Fruit fly (Drosophila melanogaster) whole organism, wandering third instar larva: ENCODE measurements around the gene Alp10.

ENCODE experiments used
- Abd-B ChIP-seq: fragments of >200 bp; optimal IDR thresholded peaks from 2 replicates; lab custom pipeline; 2017; ENCODE audit warnings: missing biosample characterization, missing genetic modification characterization
- CG32264 ChIP-seq: fragments of 200-800 bp; sonication (Bioruptor generic); optimal IDR thresholded peaks from 2 replicates; lab custom pipeline; 2016; ENCODE audit warnings: missing biosample characterization, missing genetic modification characterization
- CG9705 ChIP-seq: fragments of 200-800 bp; sonication (Bioruptor generic); optimal IDR thresholded peaks from 2 replicates; lab custom pipeline; 2018; ENCODE audit warnings: missing biosample characterization, mild to moderate bottlenecking, missing genetic modification characterization
- Dfd ChIP-seq: fragments of >200 bp; optimal IDR thresholded peaks from 2 replicates; lab custom pipeline; 2017; ENCODE audit warnings: missing biosample characterization, missing genetic modification characterization
- Dif ChIP-seq: fragments of 200-275, 200-300 bp; sonication (Bioruptor generic); optimal IDR thresholded peaks from 2 replicates; lab custom pipeline; 2018; ENCODE audit warnings: missing biosample characterization, missing genetic modification characterization; ENCODE audit not compliant: partially characterized antibody
- GATAd ChIP-seq: sonication (Bioruptor generic); optimal IDR thresholded peaks from 2 replicates; lab custom pipeline; 2016; ENCODE audit warnings: missing biosample characterization, missing genetic modification characterization
- HLH106 ChIP-seq: fragments of 200-800 bp; optimal IDR thresholded peaks from 3 replicates; lab custom pipeline; 2019; ENCODE audit warnings: missing biosample characterization, mild to moderate bottlenecking, missing genetic modification characterization, moderate library complexity
- Hnf4 ChIP-seq: fragments of 200-800 bp; sonication (Bioruptor generic); optimal IDR thresholded peaks from 2 replicates; lab custom pipeline; 2016; ENCODE audit warnings: missing biosample characterization, mild to moderate bottlenecking, missing genetic modification characterization
- Hr78 ChIP-seq: fragments of >200 bp; optimal IDR thresholded peaks from 2 replicates; lab custom pipeline; 2017; ENCODE audit warnings: missing biosample characterization, missing genetic modification characterization
- Jra ChIP-seq: sonication (Bioruptor generic); optimal IDR thresholded peaks from 2 replicates; lab custom pipeline; 2016; ENCODE audit warnings: missing biosample characterization, missing genetic modification characterization
- Mio ChIP-seq: sonication (Bioruptor generic); optimal IDR thresholded peaks from 2 replicates; lab custom pipeline; 2016; ENCODE audit warnings: missing biosample characterization, missing genetic modification characterization
- N ChIP-seq: fragments of >200 bp; optimal IDR thresholded peaks from 2 replicates; lab custom pipeline; 2018; ENCODE audit warnings: missing biosample characterization, missing external identifiers, missing genetic modification characterization
- OdsH ChIP-seq: fragments of 200-800 bp; sonication (Bioruptor generic); optimal IDR thresholded peaks from 2 replicates; lab custom pipeline; 2016; ENCODE audit warnings: missing biosample characterization, mild to moderate bottlenecking, missing genetic modification characterization
- Sp1 ChIP-seq: fragments of 200-800 bp; sonication (Bioruptor generic); optimal IDR thresholded peaks from 3 replicates; lab custom pipeline; 2019; ENCODE audit warnings: missing biosample characterization, mild to moderate bottlenecking, missing genetic modification characterization, moderate library complexity
- Vsx2 ChIP-seq: fragments of 200-300, 225-300 bp; sonication (Bioruptor generic); optimal IDR thresholded peaks from 2 replicates; lab custom pipeline; 2018; ENCODE audit warnings: missing biosample characterization, missing genetic modification characterization; ENCODE audit not compliant: partially characterized antibody
- br ChIP-seq: fragments of 200-800 bp; sonication (Bioruptor generic); optimal IDR thresholded peaks from 2 replicates; lab custom pipeline; 2016; ENCODE audit warnings: missing biosample characterization, missing genetic modification characterization
- dl ChIP-seq, 2 experiments: fragments of 175-275, 200-275 bp in 1 of 2; fragments of 200-275 bp in 1 of 2; sonication (Bioruptor generic); optimal IDR thresholded peaks; lab custom pipeline; 2018; ENCODE audit warnings: mild to moderate bottlenecking in 2 of 2, missing biosample characterization in 2 of 2, missing genetic modification characterization in 2 of 2, moderate library complexity in 2 of 2; ENCODE audit not compliant: partially characterized antibody in 2 of 2, insufficient read depth in 1 of 2
- dmrt93B ChIP-seq: fragments of 200-800 bp; sonication (Bioruptor generic); optimal IDR thresholded peaks from 2 replicates; lab custom pipeline; 2018; ENCODE audit warnings: missing biosample characterization, mild to moderate bottlenecking, missing genetic modification characterization
- dsf ChIP-seq: sonication (Bioruptor generic); optimal IDR thresholded peaks from 2 replicates; lab custom pipeline; 2016; ENCODE audit warnings: missing biosample characterization, missing genetic modification characterization, borderline replicate concordance
- ey ChIP-seq: fragments of 200-800 bp; sonication (Bioruptor generic); optimal IDR thresholded peaks from 2 replicates; lab custom pipeline; 2016; ENCODE audit warnings: missing biosample characterization, missing genetic modification characterization
- foxo ChIP-seq, 2 experiments: fragments of 200-800 bp; sonication (Bioruptor generic); optimal IDR thresholded peaks; 2 replicates in 1 of 2; 3 replicates in 1 of 2; lab custom pipeline; 2016 to 2017; ENCODE audit warnings: missing biosample characterization in 2 of 2, missing genetic modification characterization in 2 of 2
- fru ChIP-seq: fragments of 200-800 bp; sonication (Bioruptor generic); optimal IDR thresholded peaks from 3 replicates; lab custom pipeline; 2016; ENCODE audit warnings: missing biosample characterization, mild to moderate bottlenecking, missing genetic modification characterization
- h ChIP-seq: fragments of 200-800 bp; sonication (Bioruptor generic); optimal IDR thresholded peaks from 3 replicates; lab custom pipeline; 2016; ENCODE audit warnings: missing biosample characterization, mild to moderate bottlenecking, missing genetic modification characterization
- jim ChIP-seq: fragments of 175-275, 200-325 bp; sonication (Bioruptor generic); optimal IDR thresholded peaks from 2 replicates; lab custom pipeline; 2016; ENCODE audit warnings: missing biosample characterization, mild to moderate bottlenecking, missing genetic modification characterization
- lola ChIP-seq: fragments of >200 bp; optimal IDR thresholded peaks from 2 replicates; lab custom pipeline; 2017; ENCODE audit warnings: missing biosample characterization, missing genetic modification characterization
- pan ChIP-seq: fragments of >200 bp; optimal IDR thresholded peaks from 2 replicates; lab custom pipeline; 2017
- rgr ChIP-seq: fragments of 200-800 bp; sonication (Bioruptor generic); optimal IDR thresholded peaks from 3 replicates; lab custom pipeline; 2016; ENCODE audit warnings: missing biosample characterization, mild to moderate bottlenecking, missing genetic modification characterization
- sage ChIP-seq: fragments of 200-800 bp; sonication (Bioruptor generic); optimal IDR thresholded peaks from 2 replicates; lab custom pipeline; 2016; ENCODE audit warnings: missing biosample characterization, mild to moderate bottlenecking, missing genetic modification characterization
- sv ChIP-seq: fragments of 200-800 bp; sonication (Bioruptor generic); optimal IDR thresholded peaks from 3 replicates; lab custom pipeline; 2016; ENCODE audit warnings: missing biosample characterization, missing genetic modification characterization
- tai ChIP-seq: sonication (Bioruptor generic); optimal IDR thresholded peaks from 2 replicates; lab custom pipeline; 2016; ENCODE audit warnings: missing biosample characterization, missing genetic modification characterization
- usp ChIP-seq: fragments of >200 bp; optimal IDR thresholded peaks from 2 replicates; lab custom pipeline; 2017; ENCODE audit warnings: missing biosample characterization, missing genetic modification characterization
- woc ChIP-seq: sonication (Bioruptor generic); optimal IDR thresholded peaks from 2 replicates; lab custom pipeline; 2016; ENCODE audit warnings: missing biosample characterization, mild to moderate bottlenecking, missing genetic modification characterization

Gene Alp10

DNA sequence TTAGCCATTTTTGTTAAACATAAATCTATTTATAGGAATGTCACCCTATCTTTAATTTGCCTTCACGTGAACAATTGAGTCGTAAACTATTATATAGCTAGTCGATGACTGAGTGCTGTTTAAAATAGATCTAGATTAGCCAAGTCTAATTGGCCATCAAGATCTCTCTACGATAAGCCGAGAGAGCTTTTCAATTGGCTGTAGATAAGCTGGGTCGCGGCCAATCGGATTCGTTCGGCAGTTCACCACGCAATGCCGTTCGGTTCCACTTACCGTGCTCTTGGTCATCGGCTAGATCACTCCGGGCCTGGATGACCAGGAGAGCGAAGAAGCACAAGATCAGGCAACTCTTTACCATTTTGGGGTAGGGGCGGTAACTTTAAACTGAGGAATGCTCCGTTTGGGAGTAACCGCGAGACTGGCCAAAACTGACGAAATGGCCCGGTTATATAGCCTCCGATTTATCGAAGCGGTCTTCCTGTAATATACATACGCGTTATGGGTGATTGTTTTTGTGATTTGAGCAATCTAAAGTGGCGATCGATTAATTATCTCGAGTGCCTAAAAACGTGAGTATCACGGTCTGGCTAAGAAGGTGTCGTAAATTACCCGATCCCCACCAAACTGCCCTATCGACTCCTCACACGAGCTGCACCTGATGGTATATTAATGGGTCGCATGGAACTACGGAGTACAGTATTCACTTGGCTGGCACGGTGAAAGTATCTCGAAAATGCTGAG is at the start of gene Alp10, which contains the start of gene Alp9:
Gene Alp10 (minus strand): TSS at position 420 of the 741 bp plus-strand sequence.
Gene Alp9 (plus strand): TSS at position 690 of the 741 bp plus-strand sequence.
- no peak for TF ChIP-seq ey (GFP tag; lab: Kevin White, UChicago)
- TF ChIP-seq foxo (GFP tag; optimal IDR thresholded peaks at IDR 0.05; lab: Kevin White, UChicago), result no peak
- TF ChIP-seq HLH106 (tag; lab: Kevin White, UChicago), result no peak
- no peak for TF ChIP-seq rgr (GFP tag; lab: Kevin White, UChicago)
- no peak for TF ChIP-seq Hnf4 (GFP tag; lab: Kevin White, UChicago)
- TF ChIP-seq, all 38 proteins: peak for 0

DNA sequence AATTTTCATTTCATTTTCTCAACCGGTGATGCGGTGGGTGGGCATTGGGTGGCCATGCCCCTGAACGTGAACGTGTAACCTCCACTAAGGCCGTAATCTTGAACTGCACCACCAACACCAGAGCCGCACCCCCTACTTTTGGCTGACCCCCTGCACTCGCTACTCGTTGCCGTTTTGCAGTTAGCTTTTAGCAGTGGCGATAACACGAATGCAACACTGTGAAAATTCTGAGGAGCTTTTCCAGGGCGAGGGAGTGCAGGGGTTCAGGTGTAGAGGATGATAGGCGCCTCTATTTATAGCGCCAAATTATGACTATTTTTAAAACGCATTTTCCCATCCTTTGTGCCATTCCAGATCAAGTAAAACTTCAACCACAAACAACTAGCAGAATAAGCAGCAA is 48.7 kb upstream of the Alp10 start:
- no peak for TF ChIP-seq Dif (GFP tag; lab: Kevin White, UChicago)
- no peak for TF ChIP-seq Abd-B
- no peak for TF ChIP-seq CG32264 (GFP tag; lab: Kevin White, UChicago)
- no peak for TF ChIP-seq Mio
- no peak for TF ChIP-seq pan
- no peak for TF ChIP-seq fru (GFP tag; lab: Kevin White, UChicago)
- TF ChIP-seq rgr (GFP tag; lab: Kevin White, UChicago), result no peak
- TF ChIP-seq lola (GFP tag; lab: Kevin White, UChicago), result no peak
- no peak for TF ChIP-seq dsf (GFP tag; lab: Kevin White, UChicago)
- TF ChIP-seq Vsx2, result no peak

DNA sequence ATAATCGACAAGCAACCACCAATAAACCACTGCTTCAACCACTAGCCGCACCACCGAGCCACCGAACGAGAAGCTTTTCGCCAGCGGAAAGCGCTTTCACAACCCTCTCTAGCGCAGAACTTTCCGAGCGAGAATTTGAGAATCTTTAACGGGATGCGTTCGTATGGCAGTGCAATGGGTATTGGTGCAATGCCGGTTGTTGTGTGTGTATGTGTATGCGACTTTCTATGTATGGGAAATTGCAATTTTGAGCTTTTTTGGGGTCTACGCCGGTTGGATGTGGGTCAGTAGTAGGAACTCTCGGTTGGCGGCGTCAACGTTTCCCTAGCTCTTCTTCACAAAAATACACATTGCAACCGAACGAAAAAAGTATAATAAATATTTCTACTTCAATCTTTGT is 47.8 kb upstream of the Alp10 start:
- TF ChIP-seq dmrt93B, result no peak
- no peak for TF ChIP-seq Hnf4 (GFP tag; lab: Kevin White, UChicago)
- TF ChIP-seq br, result no peak
- no peak for TF ChIP-seq dl (GFP tag; optimal IDR thresholded peaks at IDR 0.05; lab: Kevin White, UChicago; ENCODE audit: insufficient read depth in 1 of 2, partially characterized antibody in 2 of 2)
- TF ChIP-seq N (GFP tag; lab: Kevin White, UChicago), result no peak
- no peak for TF ChIP-seq Vsx2
- TF ChIP-seq woc (GFP tag; lab: Kevin White, UChicago), result no peak
- TF ChIP-seq, all 38 proteins: peak for 0

DNA sequence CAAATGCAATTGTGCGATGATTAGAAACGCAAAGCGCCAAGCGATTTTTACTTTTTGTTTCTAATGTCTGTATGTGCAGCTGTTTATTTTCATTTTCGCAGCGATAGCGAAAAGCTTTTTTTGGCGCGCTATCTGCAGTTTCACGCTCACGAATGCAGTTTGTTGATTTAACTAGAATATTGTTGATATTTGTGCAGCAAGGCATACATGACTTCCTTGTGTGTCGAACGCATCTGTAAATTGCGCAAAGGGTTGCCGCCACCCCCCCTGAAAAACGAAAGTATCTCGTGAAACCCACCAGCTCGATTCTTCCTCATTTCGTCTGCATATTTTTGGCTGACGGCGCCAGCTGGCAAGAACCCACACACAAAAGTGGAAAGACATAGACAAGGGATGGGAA is 46.5 kb upstream of the Alp10 start:
- TF ChIP-seq Hnf4 (GFP tag; lab: Kevin White, UChicago) (no peak), Vsx2 (no peak), Dif (GFP tag; lab: Kevin White, UChicago) (no peak), ey (GFP tag; lab: Kevin White, UChicago) (no peak), sage (no peak), GATAd (GFP tag; lab: Kevin White, UChicago) (no peak), dmrt93B (no peak), jim (GFP tag; lab: Kevin White, UChicago) (no peak), dsf (GFP tag; lab: Kevin White, UChicago) (no peak), dl (GFP tag; optimal IDR thresholded peaks at IDR 0.05; lab: Kevin White, UChicago; ENCODE audit: insufficient read depth in 1 of 2, partially characterized antibody in 2 of 2) (no peak), OdsH (GFP tag; lab: Kevin White, UChicago) (no peak), usp (GFP tag; lab: Kevin White, UChicago) (no peak), fru (GFP tag; lab: Kevin White, UChicago) (no peak), Dfd (no peak), tai (GFP tag; lab: Kevin White, UChicago) (no peak), Jra (GFP tag; lab: Kevin White, UChicago) (no peak), pan (no peak), Sp1 (GFP tag; lab: Kevin White, UChicago) (no peak)

DNA sequence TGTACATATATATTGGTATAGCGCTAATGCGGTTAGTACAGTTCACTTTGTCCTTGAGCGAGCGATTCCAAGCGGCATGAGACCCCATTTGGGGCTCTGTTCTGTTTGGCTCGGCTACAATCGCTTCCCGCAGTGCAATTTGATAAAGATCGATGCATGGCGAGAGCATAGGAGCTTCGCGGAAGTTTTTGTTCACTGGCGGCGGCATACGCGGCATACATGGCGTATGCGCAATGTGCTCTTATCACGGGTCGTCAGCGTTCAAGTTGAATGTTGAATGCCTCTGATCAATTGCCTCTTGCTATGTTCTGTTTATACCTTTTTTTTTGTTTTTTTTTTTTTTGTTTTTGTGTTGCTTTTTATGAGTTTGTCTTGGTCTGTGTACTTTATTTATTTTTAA is 46.0 kb upstream of the Alp10 start:
- TF ChIP-seq sv (GFP tag; lab: Kevin White, UChicago) (no peak), CG32264 (GFP tag; lab: Kevin White, UChicago) (no peak), rgr (GFP tag; lab: Kevin White, UChicago) (no peak), CG9705 (GFP tag; lab: Kevin White, UChicago) (no peak), tai (GFP tag; lab: Kevin White, UChicago) (no peak), Hr78 (no peak), Sp1 (GFP tag; lab: Kevin White, UChicago) (no peak), ey (GFP tag; lab: Kevin White, UChicago) (no peak), dsf (GFP tag; lab: Kevin White, UChicago) (no peak), Jra (GFP tag; lab: Kevin White, UChicago) (no peak), Mio (no peak), h (GFP tag; lab: Kevin White, UChicago) (no peak), Abd-B (no peak), OdsH (GFP tag; lab: Kevin White, UChicago) (no peak), Dfd (no peak)
